Fruit fly (Drosophila melanogaster) whole organism, pupa: ENCODE results near the gene MED10.
A peak's percentile ranks its signal among the peaks of the same experiment; 100 is the strongest.

Source experiments
- CG10348 ChIP-seq: fragments of 200-800 bp; sonication (Bioruptor generic); IDR thresholded peaks from 2 replicates; pipeline ENCODE4 v1.3.6; 2022; ENCODE audit warnings: missing biosample characterization, missing genetic modification characterization
- CG12605 ChIP-seq: fragments of 200-800 bp; sonication (Bioruptor generic); IDR thresholded peaks from 2 replicates; pipeline ENCODE4 v1.3.6; 2022; ENCODE audit warnings: missing biosample characterization, missing genetic modification characterization
- CG13204 ChIP-seq: fragments of 200-800 bp; sonication (Bioruptor generic); optimal IDR thresholded peaks from 2 replicates; lab custom pipeline; 2018; ENCODE audit warnings: missing biosample characterization, mild to moderate bottlenecking, missing genetic modification characterization, moderate library complexity
- CG14655 ChIP-seq: fragments of 200-800 bp; sonication (Bioruptor generic); optimal IDR thresholded peaks from 3 replicates; lab custom pipeline; 2017; ENCODE audit warnings: mild to moderate bottlenecking, missing biosample characterization, missing genetic modification reagents, missing genetic modification characterization
- CG15710 ChIP-seq: fragments of 200-800 bp; sonication (Bioruptor generic); optimal IDR thresholded peaks from 2 replicates; lab custom pipeline; 2018; ENCODE audit warnings: missing biosample characterization, mild to moderate bottlenecking, missing genetic modification characterization, moderate library complexity
- CG17806 ChIP-seq: fragments of 200-800 bp; sonication (Bioruptor generic); optimal IDR thresholded peaks from 2 replicates; lab custom pipeline; 2018; ENCODE audit warnings: missing biosample characterization, mild to moderate bottlenecking, missing genetic modification characterization, moderate library complexity
- CG32121 ChIP-seq: fragments of 200-800 bp; sonication (Bioruptor generic); IDR thresholded peaks from 2 replicates; pipeline ENCODE4 v1.3.6; 2022; ENCODE audit warnings: missing biosample characterization, missing genetic modification characterization
- CG34367 ChIP-seq: fragments of 200-800 bp; sonication (Bioruptor generic); optimal IDR thresholded peaks from 2 replicates; lab custom pipeline; 2018; ENCODE audit warnings: missing biosample characterization, mild to moderate bottlenecking, missing genetic modification characterization
- CG4496 ChIP-seq: fragments of 200-800 bp; sonication (Bioruptor generic); IDR thresholded peaks from 3 replicates; pipeline ENCODE4 v1.3.6; 2022; ENCODE audit warnings: missing biosample characterization, missing genetic modification characterization
- CG8159 ChIP-seq: fragments of 200-800 bp; sonication (Bioruptor generic); optimal IDR thresholded peaks from 3 replicates; lab custom pipeline; 2018; ENCODE audit warnings: missing biosample characterization, mild to moderate bottlenecking, missing genetic modification characterization, moderate library complexity
- CG8301 ChIP-seq: fragments of 200-800 bp; sonication (Bioruptor generic); optimal IDR thresholded peaks from 2 replicates; lab custom pipeline; 2018; ENCODE audit warnings: missing biosample characterization, mild to moderate bottlenecking, missing genetic modification characterization
- CG9948 ChIP-seq: fragments of 200-800 bp; sonication (Bioruptor generic); optimal IDR thresholded peaks from 2 replicates; lab custom pipeline; 2018; ENCODE audit warnings: missing biosample characterization, mild to moderate bottlenecking, missing genetic modification characterization, moderate library complexity
- D1 ChIP-seq: fragments of 200-800 bp; sonication (Bioruptor generic); optimal IDR thresholded peaks from 2 replicates; lab custom pipeline; 2018; ENCODE audit warnings: missing biosample characterization, mild to moderate bottlenecking, missing genetic modification characterization, moderate library complexity
- EcR ChIP-seq: fragments of 200-800 bp; sonication (Bioruptor generic); optimal IDR thresholded peaks from 3 replicates; lab custom pipeline; 2019; ENCODE audit warnings: missing biosample characterization, missing genetic modification characterization, mild to moderate bottlenecking, moderate library complexity, missing genetic modification reagents
- Ets98B ChIP-seq: fragments of 200-800 bp; sonication (Bioruptor generic); IDR thresholded peaks from 2 replicates; pipeline ENCODE4 v1.3.6; 2022; ENCODE audit warnings: missing biosample characterization, missing genetic modification characterization
- Pif1A ChIP-seq: fragments of 200-800 bp; sonication (Bioruptor generic); optimal IDR thresholded peaks from 3 replicates; lab custom pipeline; 2016; ENCODE audit warnings: missing biosample characterization, missing genetic modification characterization
- Pif1B ChIP-seq: fragments of 200-800 bp; sonication (Bioruptor generic); optimal IDR thresholded peaks from 3 replicates; lab custom pipeline; 2016; ENCODE audit warnings: missing biosample characterization, missing genetic modification characterization
- Snoo ChIP-seq: fragments of 200-800 bp; sonication (Bioruptor generic); optimal IDR thresholded peaks from 3 replicates; lab custom pipeline; 2017; ENCODE audit warnings: missing biosample characterization, mild to moderate bottlenecking, missing genetic modification characterization, inconsistent platforms
- fd96Ca ChIP-seq: fragments of 200-800 bp; sonication (Bioruptor generic); IDR thresholded peaks from 3 replicates; pipeline ENCODE4 v1.3.6; 2022; ENCODE audit warnings: missing biosample characterization, missing genetic modification characterization
- gl ChIP-seq: fragments of 200-800 bp; sonication (Bioruptor generic); optimal IDR thresholded peaks from 2 replicates; lab custom pipeline; 2018; ENCODE audit warnings: missing biosample characterization, mild to moderate bottlenecking, missing genetic modification characterization
- rn ChIP-seq: fragments of 200-800 bp; sonication (Bioruptor generic); IDR thresholded peaks from 2 replicates; pipeline ENCODE4 v1.3.6; 2022; ENCODE audit warnings: missing biosample characterization, missing genetic modification characterization

MED10 gene

dm6 chr3L:16211156-16211935, 20.5 kb upstream of the MED10 start:
- TF ChIP-seq rn (peak; percentile 47; the same call in 1 of the 2 replicates), CG4496 (peak; percentile 60), CG8159 (tag; lab: Kevin White, UChicago) (peak; percentile 89), CG34367 (tag; lab: Kevin White, UChicago) (peak; percentile 71), CG12605 (GFP tag; lab: Robert Waterston, UW) (peak; percentile 31), CG17806 (tag; lab: Kevin White, UChicago) (peak; percentile 38), CG14655 (GFP tag; lab: Kevin White, UChicago) (peak; percentile 92), Snoo (tag; lab: Kevin White, UChicago) (peak; percentile 90), Pif1A (GFP tag; lab: Kevin White, UChicago) (peak; percentile 77), CG13204 (GFP tag; lab: Kevin White, UChicago) (peak; percentile 97), CG8301 (tag; lab: Kevin White, UChicago) (peak; percentile 81), Pif1B (GFP tag; lab: Kevin White, UChicago) (peak; percentile 21), CG32121 (GFP tag; lab: Robert Waterston, UW) (peak; percentile 64), CG9948 (tag; lab: Kevin White, UChicago) (peak; percentile 84), CG10348 (peak; percentile 21; the same call in 1 of the 2 replicates), Ets98B (GFP tag; lab: Robert Waterston, UW) (peak; percentile 69), CG15710 (tag; lab: Kevin White, UChicago) (peak; percentile 82), gl (tag; lab: Kevin White, UChicago) (no peak), fd96Ca (peak; percentile 77; the same call in 2 of the 3 replicates), D1 (peak; percentile 68), EcR (GFP tag; lab: Kevin White, UChicago) (peak; percentile 88)

dm6 chr3L:16211936-16212287, 20.0 kb upstream of the MED10 start:
- no peak for TF ChIP-seq CG10348
- TF ChIP-seq CG15710 (tag; lab: Kevin White, UChicago): peak; percentile 68
- TF ChIP-seq CG32121 (GFP tag; lab: Robert Waterston, UW): no peak
- TF ChIP-seq Pif1A (GFP tag; lab: Kevin White, UChicago): no peak
- no peak for TF ChIP-seq CG34367 (tag; lab: Kevin White, UChicago)
- no peak for TF ChIP-seq Ets98B (GFP tag; lab: Robert Waterston, UW)
- no peak for TF ChIP-seq Snoo (tag; lab: Kevin White, UChicago)
- TF ChIP-seq D1: no peak
- no peak for TF ChIP-seq gl (tag; lab: Kevin White, UChicago)
- no peak for TF ChIP-seq fd96Ca
- no peak for TF ChIP-seq CG13204 (GFP tag; lab: Kevin White, UChicago)
- TF ChIP-seq CG9948 (tag; lab: Kevin White, UChicago): peak; percentile 42
- TF ChIP-seq CG17806 (tag; lab: Kevin White, UChicago): peak; percentile 10
- peak; percentile 21 for TF ChIP-seq CG14655 (GFP tag; lab: Kevin White, UChicago)
- TF ChIP-seq rn: no peak
- peak; percentile 77 for TF ChIP-seq CG8159 (tag; lab: Kevin White, UChicago)
- no peak for TF ChIP-seq Pif1B (GFP tag; lab: Kevin White, UChicago)
- TF ChIP-seq CG4496: no peak
- TF ChIP-seq CG12605 (GFP tag; lab: Robert Waterston, UW): no peak
- no peak for TF ChIP-seq CG8301 (tag; lab: Kevin White, UChicago)
- no peak for TF ChIP-seq EcR (GFP tag; lab: Kevin White, UChicago)

- TF ChIP-seq D1 (no peak), EcR (GFP tag; lab: Kevin White, UChicago) (peak; percentile 43), CG13204 (GFP tag; lab: Kevin White, UChicago) (peak; percentile 46), Ets98B (GFP tag; lab: Robert Waterston, UW) (peak; percentile 6; the same call in 1 of the 2 replicates), CG17806 (tag; lab: Kevin White, UChicago) (no peak), Snoo (tag; lab: Kevin White, UChicago) (no peak), CG8301 (tag; lab: Kevin White, UChicago) (no peak), CG12605 (GFP tag; lab: Robert Waterston, UW) (no peak), CG14655 (GFP tag; lab: Kevin White, UChicago) (no peak), CG15710 (tag; lab: Kevin White, UChicago) (no peak), CG8159 (tag; lab: Kevin White, UChicago) (no peak), CG10348 (no peak), CG34367 (tag; lab: Kevin White, UChicago) (no peak), Pif1A (GFP tag; lab: Kevin White, UChicago) (no peak)
Observed at dm6 chr3L:16213201-16213600, 18.7 kb upstream of the MED10 start.

- TF ChIP-seq CG12605 (GFP tag; lab: Robert Waterston, UW): no peak; the same call in 1 of the 2 replicates
- peak; percentile 36 for TF ChIP-seq CG15710 (tag; lab: Kevin White, UChicago)
- peak; percentile 43 for TF ChIP-seq CG8159 (tag; lab: Kevin White, UChicago)
- no peak for TF ChIP-seq CG10348
- peak; percentile 65; the same call in 2 of the 3 replicates for TF ChIP-seq fd96Ca
- TF ChIP-seq Ets98B (GFP tag; lab: Robert Waterston, UW): peak; percentile 55
- TF ChIP-seq D1: no peak
- peak; percentile 79 for TF ChIP-seq CG13204 (GFP tag; lab: Kevin White, UChicago)
- peak; percentile 41 for TF ChIP-seq CG17806 (tag; lab: Kevin White, UChicago)
- TF ChIP-seq gl (tag; lab: Kevin White, UChicago): peak; percentile 40
- TF ChIP-seq Pif1A (GFP tag; lab: Kevin White, UChicago): no peak
- TF ChIP-seq Snoo (tag; lab: Kevin White, UChicago): peak; percentile 37
- TF ChIP-seq CG32121 (GFP tag; lab: Robert Waterston, UW): peak; percentile 64
- no peak for TF ChIP-seq rn
- TF ChIP-seq CG4496: peak; percentile 42; the same call in 1 of the 3 replicates
- no peak for TF ChIP-seq Pif1B (GFP tag; lab: Kevin White, UChicago)
- peak; percentile 64 for TF ChIP-seq EcR (GFP tag; lab: Kevin White, UChicago)
- peak; percentile 26 for TF ChIP-seq CG14655 (GFP tag; lab: Kevin White, UChicago)
- TF ChIP-seq CG9948 (tag; lab: Kevin White, UChicago): peak; percentile 38
- TF ChIP-seq CG34367 (tag; lab: Kevin White, UChicago): no peak
- TF ChIP-seq CG8301 (tag; lab: Kevin White, UChicago): no peak
Observed at dm6 chr3L:16214533-16215207, 17.2 kb upstream of the MED10 start.
